Fruit fly (Drosophila melanogaster): Measurements from ENCODE around the gene CG31268.

DNA sequence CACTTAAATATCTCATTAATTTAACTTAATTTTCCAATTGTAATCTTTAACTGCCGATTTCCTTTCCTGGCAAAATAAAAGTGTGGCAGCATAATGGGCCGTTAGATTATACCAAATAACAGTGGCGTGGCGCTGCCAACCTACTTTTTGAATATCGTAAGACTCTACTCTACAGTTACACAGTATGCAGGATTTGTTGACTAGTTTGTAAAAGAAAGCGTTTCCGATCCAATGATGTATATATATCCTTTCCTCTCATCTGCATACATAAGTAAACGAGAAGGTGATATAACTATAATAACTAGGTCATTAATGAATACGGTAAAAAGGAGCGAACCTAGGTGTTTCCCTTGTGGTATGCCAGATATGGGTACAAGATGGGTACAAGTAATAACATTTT, 39.8 kb upstream of the CG31268 start, which contains the start of gene EMC2B:
- TF ChIP-seq psq (optimal IDR thresholded peaks at IDR 0.05) (no peak), Dll (optimal IDR thresholded peaks at IDR 0.05) (no peak), pan (optimal IDR thresholded peaks at IDR 0.05) (no peak)

Measured in whole organism.